Worm (Caenorhabditis elegans) whole organism, L2 larva: Measurements from ENCODE around the gene toca-2.
"Not testable (repeated sequence)": the region's sequence is repeated elsewhere in the genome, so short reads cannot be mapped to it uniquely, and the experiment has no call there.

ENCODE experiments used
- C34F6.9 ChIP-seq: fragments of 150-350 bp; optimal IDR thresholded peaks from 2 replicates; lab custom pipeline; 2014; ENCODE audit warnings: missing biosample characterization, missing genetic modification characterization
- R02D3.7 ChIP-seq: fragments of 150-350 bp; optimal IDR thresholded peaks from 2 replicates; lab custom pipeline; 2014; ENCODE audit warnings: missing biosample characterization, missing genetic modification characterization
- Y55F3AM.14 ChIP-seq: fragments of 200-800 bp; sonication (Bioruptor generic); optimal IDR thresholded peaks from 2 replicates; lab custom pipeline; 2018; ENCODE audit warnings: mild to moderate bottlenecking, missing genetic modification characterization, missing compliant biosample characterization
- ZK546.5 ChIP-seq: sonication (generic microtip); optimal IDR thresholded peaks from 2 replicates; lab custom pipeline; 2017; ENCODE audit warnings: missing biosample characterization, missing genetic modification characterization
- aly-2 ChIP-seq: fragments of 150-350 bp; optimal IDR thresholded peaks from 2 replicates; lab custom pipeline; 2014; ENCODE audit warnings: missing biosample characterization, missing genetic modification characterization
- ama-1 ChIP-seq: fragments of 150-350 bp; optimal IDR thresholded peaks from 2 replicates; lab custom pipeline; 2018; ENCODE audit warnings: inconsistent platforms
- blmp-1 ChIP-seq: sonication (generic microtip); optimal IDR thresholded peaks from 2 replicates; lab custom pipeline; 2017; ENCODE audit warnings: missing genetic modification characterization, mild to moderate bottlenecking, missing compliant biosample characterization, antibody characterized with exemption, moderate library complexity; ENCODE audit not compliant: insufficient read depth
- crh-2 ChIP-seq: sonication (generic microtip); optimal IDR thresholded peaks from 2 replicates; lab custom pipeline; 2017; ENCODE audit warnings: missing biosample characterization, missing genetic modification characterization
- dmd-4 ChIP-seq: sonication (generic microtip); optimal IDR thresholded peaks from 2 replicates; lab custom pipeline; 2017; ENCODE audit warnings: missing biosample characterization, missing genetic modification characterization
- egl-27 ChIP-seq: sonication (generic microtip); optimal IDR thresholded peaks from 3 replicates; lab custom pipeline; 2017; ENCODE audit warnings: missing biosample characterization, missing genetic modification reagents, missing genetic modification characterization
- elt-1 ChIP-seq: fragments of 150-350 bp; optimal IDR thresholded peaks from 2 replicates; lab custom pipeline; 2014; ENCODE audit warnings: missing biosample characterization, missing genetic modification characterization
- elt-3 ChIP-seq: sonication (generic microtip); optimal IDR thresholded peaks from 2 replicates; lab custom pipeline; 2017; ENCODE audit warnings: missing biosample characterization, missing genetic modification characterization
- fos-1 ChIP-seq: fragments of 150-350 bp; optimal IDR thresholded peaks from 2 replicates; lab custom pipeline; 2014; ENCODE audit warnings: missing biosample characterization, missing genetic modification characterization
- gmeb-1 ChIP-seq: fragments of 150-350 bp; optimal IDR thresholded peaks from 2 replicates; lab custom pipeline; 2014; ENCODE audit warnings: missing biosample characterization, missing genetic modification characterization
- lin-11 ChIP-seq: fragments of 150-350 bp; sonication (generic microtip); optimal IDR thresholded peaks from 2 replicates; lab custom pipeline; 2014; ENCODE audit warnings: missing biosample characterization, missing genetic modification characterization, inconsistent platforms, mixed read lengths
- lin-13 ChIP-seq: fragments of 150-350 bp; optimal IDR thresholded peaks from 2 replicates; lab custom pipeline; 2014; ENCODE audit warnings: missing biosample characterization, missing genetic modification reagents, missing genetic modification characterization
- lin-39 ChIP-seq: fragments of 150-350 bp; optimal IDR thresholded peaks from 2 replicates; lab custom pipeline; 2014; ENCODE audit warnings: missing biosample characterization, missing genetic modification reagents, missing genetic modification characterization
- lsy-2 ChIP-seq, 2 experiments: fragments of 150-350 bp in 1 of 2; sonication (generic microtip) in 1 of 2; optimal IDR thresholded peaks; 2 replicates each; lab custom pipeline; 2014 to 2017; ENCODE audit warnings: missing biosample characterization in 2 of 2, missing genetic modification characterization in 2 of 2
- mbf-1 ChIP-seq: sonication (generic microtip); optimal IDR thresholded peaks from 2 replicates; lab custom pipeline; 2017; ENCODE audit warnings: missing biosample characterization, missing genetic modification characterization
- mdl-1 ChIP-seq, 2 experiments: fragments of 150-350 bp in 1 of 2; sonication (generic microtip) in 1 of 2; optimal IDR thresholded peaks; 2 replicates each; lab custom pipeline; 2017; ENCODE audit warnings: missing biosample characterization in 2 of 2, missing genetic modification characterization in 2 of 2
- nhr-11 ChIP-seq: fragments of 150-350 bp; optimal IDR thresholded peaks from 2 replicates; lab custom pipeline; 2014; ENCODE audit warnings: missing biosample characterization, missing genetic modification characterization
- nhr-12 ChIP-seq: fragments of 150-350 bp; optimal IDR thresholded peaks from 2 replicates; lab custom pipeline; 2014; ENCODE audit warnings: missing biosample characterization, missing genetic modification characterization
- nhr-129 ChIP-seq: fragments of 150-350 bp; optimal IDR thresholded peaks from 2 replicates; lab custom pipeline; 2014; ENCODE audit warnings: missing biosample characterization, missing genetic modification characterization
- nhr-237 ChIP-seq: fragments of 150-350 bp; optimal IDR thresholded peaks from 2 replicates; lab custom pipeline; 2014; ENCODE audit warnings: missing biosample characterization, missing genetic modification characterization
- nhr-77 ChIP-seq: fragments of 150-350 bp; optimal IDR thresholded peaks from 2 replicates; lab custom pipeline; 2014; ENCODE audit warnings: missing biosample characterization, missing genetic modification characterization
- peb-1 ChIP-seq: fragments of 150-350 bp; optimal IDR thresholded peaks from 2 replicates; lab custom pipeline; 2014; ENCODE audit warnings: missing biosample characterization, missing genetic modification characterization
- skn-1 ChIP-seq: sonication (generic microtip); optimal IDR thresholded peaks from 2 replicates; lab custom pipeline; 2017; ENCODE audit warnings: missing biosample characterization, missing genetic modification characterization
- sma-9 ChIP-seq, 2 experiments: fragments of 150-350 bp in 1 of 2; sonication (generic microtip) in 1 of 2; optimal IDR thresholded peaks; 2 replicates each; lab custom pipeline; 2014 to 2016; ENCODE audit warnings: missing genetic modification characterization in 2 of 2, mild to moderate bottlenecking in 1 of 2, missing biosample characterization in 1 of 2, missing compliant biosample characterization in 1 of 2, missing genetic modification reagents in 1 of 2, moderate library complexity in 1 of 2
- snpc-4 ChIP-seq: fragments of 150-350 bp; optimal IDR thresholded peaks from 2 replicates; lab custom pipeline; 2014; ENCODE audit warnings: missing biosample characterization, missing genetic modification characterization
- unc-39 ChIP-seq: fragments of 150-350 bp; optimal IDR thresholded peaks from 2 replicates; lab custom pipeline; 2014; ENCODE audit warnings: missing biosample characterization, missing genetic modification characterization
- unc-55 ChIP-seq: fragments of 150-350 bp; sonication (generic microtip); optimal IDR thresholded peaks from 3 replicates; lab custom pipeline; 2014; ENCODE audit warnings: missing biosample characterization, missing genetic modification reagents, missing genetic modification characterization
- unc-62 ChIP-seq: fragments of 150-350 bp; optimal IDR thresholded peaks from 2 replicates; lab custom pipeline; 2014; ENCODE audit warnings: missing biosample characterization, missing genetic modification reagents, missing genetic modification characterization
- zag-1 ChIP-seq: fragments of 150-350 bp; optimal IDR thresholded peaks from 2 replicates; lab custom pipeline; 2014; ENCODE audit warnings: missing biosample characterization, missing genetic modification characterization
- ztf-1 ChIP-seq: fragments of 200-800 bp; sonication (Bioruptor generic); conservative IDR thresholded peaks from 2 replicates; pipeline ENCODE4 v1.3.6; 2022; ENCODE audit warnings: missing genetic modification characterization, missing compliant biosample characterization
- ztf-4 ChIP-seq: fragments of 150-350 bp; optimal IDR thresholded peaks from 2 replicates; lab custom pipeline; 2014; ENCODE audit warnings: missing biosample characterization, missing genetic modification characterization

toca-2 gene

ce11 chrIII:13742028-13742427 lies 13.7 kb upstream of the toca-2 start:
- TF ChIP-seq nhr-12 (tag; lab: Kevin White, UChicago) = no peak
- no peak for TF ChIP-seq zag-1 (tag; lab: Kevin White, UChicago)
- no peak for TF ChIP-seq ztf-1
- TF ChIP-seq Y55F3AM.14 (GFP tag; lab: Kevin White, UChicago) = no peak
- no peak for TF ChIP-seq dmd-4 (tag; lab: Kevin White, UChicago)
- TF ChIP-seq elt-1 (tag; lab: Kevin White, UChicago) = no peak
- TF ChIP-seq crh-2 (tag; lab: Kevin White, UChicago) = no peak
- TF ChIP-seq mdl-1 (tag; optimal IDR thresholded peaks at IDR 0.05; lab: Kevin White, UChicago) = no peak
- no peak for TF ChIP-seq peb-1
- no peak for TF ChIP-seq lin-11 (tag; lab: Kevin White, UChicago)
- TF ChIP-seq lin-13 (GFP tag; lab: Kevin White, UChicago) = no peak
- TF ChIP-seq gmeb-1 = no peak
- no peak for TF ChIP-seq nhr-77 (tag; lab: Kevin White, UChicago)
- no peak for TF ChIP-seq nhr-237 (tag; lab: Kevin White, UChicago)
- no peak for TF ChIP-seq snpc-4 (tag; lab: Kevin White, UChicago)
- no peak for TF ChIP-seq blmp-1
- no peak for TF ChIP-seq lin-39 (tag; lab: Kevin White, UChicago)
- TF ChIP-seq fos-1 = no peak
- TF ChIP-seq egl-27 (tag; lab: Kevin White, UChicago) = no peak
- TF ChIP-seq elt-3 = no peak

ce11 chrIII:13743922-13744321 lies 11.8 kb upstream of the toca-2 start, which contains the start of gene tyr-2:
Gene tyr-2, plus strand, starts transcription at chrIII:13744222.
- no peak for TF ChIP-seq lin-11 (tag; lab: Kevin White, UChicago)
- TF ChIP-seq blmp-1 = peak; percentile 18
- TF ChIP-seq skn-1 (tag; lab: Kevin White, UChicago) = no peak

- no peak for TF ChIP-seq C34F6.9
- TF ChIP-seq lsy-2 (tag; optimal IDR thresholded peaks at IDR 0.05; lab: Kevin White, UChicago) = no peak
- no peak for TF ChIP-seq elt-1 (tag; lab: Kevin White, UChicago)
- TF ChIP-seq lin-13 (GFP tag; lab: Kevin White, UChicago) = no peak
- TF ChIP-seq aly-2 (tag; lab: Kevin White, UChicago) = no peak
- TF ChIP-seq ztf-4 (tag; lab: Kevin White, UChicago) = no peak
- TF ChIP-seq unc-55 (GFP tag; lab: Kevin White, UChicago) = no peak
- no peak for TF ChIP-seq elt-3
Observed at ce11 chrIII:13748312-13748711, 7.4 kb upstream of the toca-2 start, which contains the start of gene K08E3.2. Gene K08E3.2, minus strand, starts transcription at chrIII:13748686.

- TF ChIP-seq sma-9 (GFP tag; optimal IDR thresholded peaks at IDR 0.05; lab: Kevin White, UChicago); sma-9 (tag; optimal IDR thresholded peaks at IDR 0.05; lab: Kevin White, UChicago); nhr-12 (tag; lab: Kevin White, UChicago); R02D3.7: not testable (repeated sequence)
- TF ChIP-seq, all 48 proteins: peak for 0; not testable (repeated sequence) for 48
Observed at ce11 chrIII:13751144-13751543, 4.6 kb upstream of the toca-2 start, which contains the start of gene mlc-7. Gene mlc-7, plus strand, starts transcription at chrIII:13751444.

ce11 chrIII:13759691-13760090 lies 4.0 kb downstream of the toca-2 start:
- TF ChIP-seq ztf-4 (tag; lab: Kevin White, UChicago) (no peak), nhr-11 (tag; lab: Kevin White, UChicago) (no peak), ama-1 (lab: Kevin White, UChicago) (no peak), unc-62 (GFP tag; lab: Kevin White, UChicago) (no peak)

ce11 chrIII:13761022-13761421 lies 5.3 kb downstream of the toca-2 start:
- TF ChIP-seq gmeb-1 (no peak), lin-13 (GFP tag; lab: Kevin White, UChicago) (no peak), unc-62 (GFP tag; lab: Kevin White, UChicago) (no peak), lin-39 (tag; lab: Kevin White, UChicago) (no peak), blmp-1 (no peak), snpc-4 (tag; lab: Kevin White, UChicago) (no peak), nhr-12 (tag; lab: Kevin White, UChicago) (no peak), R02D3.7 (no peak), nhr-129 (tag; lab: Kevin White, UChicago) (no peak), egl-27 (tag; lab: Kevin White, UChicago) (no peak), dmd-4 (tag; lab: Kevin White, UChicago) (no peak), ZK546.5 (tag; lab: Kevin White, UChicago) (no peak), peb-1 (no peak), unc-39 (tag; lab: Kevin White, UChicago) (no peak), mbf-1 (tag; lab: Kevin White, UChicago) (no peak)
- TF ChIP-seq, all 48 proteins: peak for 0
